Worm (Caenorhabditis elegans) whole organism, L4 larva: ENCODE data around the gene lsm-4.

Source experiments
- F44E2.7 ChIP-seq: fragments of 200-800 bp; sonication (Bioruptor generic); IDR thresholded peaks from 2 replicates; pipeline ENCODE4 v2.1.2; 2022; ENCODE audit warnings: missing genetic modification characterization, missing compliant biosample characterization
- T26A8.4 ChIP-seq: fragments of 200-800 bp; sonication (Bioruptor generic); IDR thresholded peaks from 2 replicates; pipeline ENCODE4 v1.3.6; 2022; ENCODE audit warnings: missing genetic modification characterization, missing compliant biosample characterization
- Y75B8A.6 ChIP-seq: fragments of 200-800 bp; sonication (Bioruptor generic); IDR thresholded peaks from 2 replicates; pipeline ENCODE4 v1.3.6; 2022; ENCODE audit warnings: missing genetic modification reagents, missing genetic modification characterization, missing compliant biosample characterization
- aha-1 ChIP-seq: fragments of 150-350 bp; peaks from one replicate; lab custom pipeline; 2014; ENCODE audit warnings: missing biosample characterization, missing genetic modification characterization
- aly-2 ChIP-seq: sonication (generic microtip); optimal IDR thresholded peaks from 2 replicates; lab custom pipeline; 2018; ENCODE audit warnings: missing biosample characterization, missing genetic modification characterization
- attf-4 ChIP-seq: sonication (generic microtip); optimal IDR thresholded peaks from 3 replicates; lab custom pipeline; 2017; ENCODE audit warnings: missing biosample characterization, missing genetic modification characterization
- ceh-20 ChIP-seq: fragments of 200-800 bp; sonication (Bioruptor generic); IDR thresholded peaks from 2 replicates; pipeline ENCODE4 v1.3.6; 2022; ENCODE audit warnings: missing genetic modification reagents, missing genetic modification characterization, missing compliant biosample characterization
- ceh-44 ChIP-seq: fragments of 200-800 bp; sonication (Bioruptor generic); IDR thresholded peaks from 2 replicates; pipeline ENCODE4 v1.3.6; 2022; ENCODE audit warnings: missing genetic modification reagents, missing genetic modification characterization, missing compliant biosample characterization
- ces-1 ChIP-seq: fragments of 150-350 bp; sonication (generic microtip); optimal IDR thresholded peaks from 4 replicates; lab custom pipeline; 2014; ENCODE audit warnings: missing biosample characterization, missing genetic modification reagents, missing genetic modification characterization
- daf-12 ChIP-seq: fragments of 150-350 bp; optimal IDR thresholded peaks from 2 replicates; lab custom pipeline; 2014; ENCODE audit warnings: missing biosample characterization, missing genetic modification reagents, missing genetic modification characterization
- daf-16 ChIP-seq, 3 experiments: sonication (generic microtip); optimal IDR thresholded peaks; 2 replicates each; lab custom pipeline; 2016 to 2017; ENCODE audit warnings: missing genetic modification characterization in 3 of 3, missing genetic modification reagents in 3 of 3, mild to moderate bottlenecking in 2 of 3, missing compliant biosample characterization in 2 of 3, missing biosample characterization in 1 of 3, moderate library complexity in 1 of 3
- daf-19 ChIP-seq: fragments of 200-800 bp; sonication (Bioruptor generic); conservative IDR thresholded peaks from 2 replicates; pipeline ENCODE4 v1.3.6; 2022; ENCODE audit warnings: missing genetic modification characterization, missing compliant biosample characterization
- daf-8 ChIP-seq: fragments of 200-800 bp; sonication (Bioruptor generic); IDR thresholded peaks from 2 replicates; pipeline ENCODE4 v1.3.6; 2022; ENCODE audit warnings: missing genetic modification characterization, missing compliant biosample characterization
- dmd-6 ChIP-seq: fragments of 200-800 bp; sonication (Bioruptor generic); IDR thresholded peaks from 2 replicates; pipeline ENCODE4 v1.3.6; 2022; ENCODE audit warnings: missing genetic modification reagents, missing genetic modification characterization, missing compliant biosample characterization
- dmd-9 ChIP-seq: fragments of 200-800 bp; sonication (Bioruptor generic); IDR thresholded peaks from 2 replicates; pipeline ENCODE4 v1.3.6; 2022; ENCODE audit warnings: missing genetic modification reagents, missing genetic modification characterization, missing compliant biosample characterization
- dve-1 ChIP-seq: sonication (generic microtip); optimal IDR thresholded peaks from 2 replicates; lab custom pipeline; 2017; ENCODE audit warnings: antibody characterized with exemption, mild to moderate bottlenecking, missing genetic modification characterization, missing compliant biosample characterization; ENCODE audit not compliant: insufficient read depth
- egl-43 ChIP-seq: fragments of 200-800 bp; sonication (Bioruptor generic); IDR thresholded peaks from 2 replicates; pipeline ENCODE4 v1.3.6; 2022; ENCODE audit warnings: missing genetic modification reagents, missing genetic modification characterization, missing compliant biosample characterization
- fkh-10 ChIP-seq: fragments of 150-350 bp; optimal IDR thresholded peaks from 2 replicates; lab custom pipeline; 2014; ENCODE audit warnings: missing biosample characterization, missing genetic modification reagents, missing genetic modification characterization
- hlh-11 ChIP-seq: fragments of 200-800 bp; sonication (Bioruptor generic); optimal IDR thresholded peaks from 2 replicates; lab custom pipeline; 2018; ENCODE audit warnings: mild to moderate bottlenecking, missing genetic modification characterization, missing compliant biosample characterization
- hlh-30 ChIP-seq: sonication (generic microtip); optimal IDR thresholded peaks from 2 replicates; lab custom pipeline; 2017; ENCODE audit warnings: antibody characterized with exemption, mild to moderate bottlenecking, missing genetic modification characterization, missing compliant biosample characterization; ENCODE audit not compliant: insufficient read depth
- lin-1 ChIP-seq: fragments of 200-800 bp; sonication (Bioruptor generic); IDR thresholded peaks from 2 replicates; pipeline ENCODE4 v1.3.6; 2022; ENCODE audit warnings: missing genetic modification reagents, missing genetic modification characterization, missing compliant biosample characterization
- lin-13 ChIP-seq: fragments of 150-350 bp; optimal IDR thresholded peaks from 2 replicates; lab custom pipeline; 2014; ENCODE audit warnings: missing biosample characterization, missing genetic modification reagents, missing genetic modification characterization
- lin-29 ChIP-seq: fragments of 200-800 bp; sonication (Bioruptor generic); IDR thresholded peaks from 2 replicates; pipeline ENCODE4 v1.3.6; 2022; ENCODE audit warnings: missing genetic modification reagents, missing genetic modification characterization, missing compliant biosample characterization
- lin-38 ChIP-seq: fragments of 200-800 bp; sonication (Bioruptor generic); IDR thresholded peaks from 2 replicates; pipeline ENCODE4 v1.3.6; 2022; ENCODE audit warnings: missing genetic modification reagents, missing genetic modification characterization, missing compliant biosample characterization
- lin-39 ChIP-seq: fragments of 150-350 bp; optimal IDR thresholded peaks from 2 replicates; lab custom pipeline; 2014; ENCODE audit warnings: missing biosample characterization, missing genetic modification reagents, missing genetic modification characterization
- mdl-1 ChIP-seq, 2 experiments: fragments of 150-350 bp in 1 of 2; sonication (generic microtip) in 1 of 2; optimal IDR thresholded peaks; 2 replicates each; lab custom pipeline; 2014 to 2017; ENCODE audit warnings: missing biosample characterization in 2 of 2, missing genetic modification characterization in 2 of 2
- mes-2 ChIP-seq: sonication (generic microtip); optimal IDR thresholded peaks from 2 replicates; lab custom pipeline; 2016; ENCODE audit warnings: missing genotype, mild to moderate bottlenecking, missing genetic modification characterization, missing compliant biosample characterization; ENCODE audit not compliant: poor library complexity, severe bottlenecking
- mxl-3 ChIP-seq: fragments of 200-800 bp; sonication (Bioruptor generic); optimal IDR thresholded peaks from 2 replicates; lab custom pipeline; 2018; ENCODE audit warnings: mild to moderate bottlenecking, missing genetic modification characterization, missing compliant biosample characterization
- nhr-102 ChIP-seq: sonication (generic microtip); optimal IDR thresholded peaks from 2 replicates; lab custom pipeline; 2016; ENCODE audit warnings: mild to moderate bottlenecking, missing genetic modification characterization, moderate library complexity, missing compliant biosample characterization
- nhr-28 ChIP-seq: fragments of 150-350 bp; optimal IDR thresholded peaks from 2 replicates; lab custom pipeline; 2014; ENCODE audit warnings: missing biosample characterization, missing genetic modification characterization
- nhr-42 ChIP-seq: fragments of 200-800 bp; sonication (Bioruptor generic); IDR thresholded peaks from 2 replicates; pipeline ENCODE4 v1.3.6; 2022; ENCODE audit warnings: missing genetic modification characterization, missing compliant biosample characterization
- nhr-48 ChIP-seq: sonication (generic microtip); optimal IDR thresholded peaks from 2 replicates; lab custom pipeline; 2016; ENCODE audit warnings: mild to moderate bottlenecking, missing genetic modification characterization, missing compliant biosample characterization
- nhr-6 ChIP-seq: fragments of 150-350 bp; optimal IDR thresholded peaks from 2 replicates; lab custom pipeline; 2014; ENCODE audit warnings: missing biosample characterization, missing genetic modification characterization
- nhr-77 ChIP-seq: fragments of 150-350 bp; optimal IDR thresholded peaks from 2 replicates; lab custom pipeline; 2014; ENCODE audit warnings: missing biosample characterization, missing genetic modification characterization
- pqm-1 ChIP-seq: sonication (generic microtip); optimal IDR thresholded peaks from 2 replicates; lab custom pipeline; 2017; ENCODE audit warnings: missing biosample characterization, missing genetic modification characterization
- rbr-2 ChIP-seq: sonication (generic microtip); optimal IDR thresholded peaks from 2 replicates; lab custom pipeline; 2016; ENCODE audit warnings: missing genotype, missing genetic modification characterization, missing compliant biosample characterization
- spr-1 ChIP-seq: sonication (generic microtip); optimal IDR thresholded peaks from 2 replicates; lab custom pipeline; 2016; ENCODE audit warnings: mild to moderate bottlenecking, missing genetic modification characterization, missing compliant biosample characterization
- tag-97 ChIP-seq: fragments of 200-800 bp; sonication (Bioruptor generic); IDR thresholded peaks from 2 replicates; pipeline ENCODE4 v1.3.6; 2022; ENCODE audit warnings: missing genetic modification characterization, missing compliant biosample characterization
- unc-39 ChIP-seq: sonication (generic microtip); optimal IDR thresholded peaks from 2 replicates; lab custom pipeline; 2017; ENCODE audit warnings: missing biosample characterization, missing genetic modification characterization
- unc-62 ChIP-seq, 3 experiments: fragments of 150-350 bp in 1 of 3; sonication (generic microtip); optimal IDR thresholded peaks in 2 of 3; peaks in 1 of 3; 1 replicate in 1 of 3; 2 replicates in 2 of 3; lab custom pipeline; 2014 to 2017; ENCODE audit warnings: missing biosample characterization in 3 of 3, missing genetic modification characterization in 3 of 3, missing genetic modification reagents in 3 of 3, missing genotype in 1 of 3
- ztf-11 ChIP-seq: fragments of 150-350 bp; optimal IDR thresholded peaks from 2 replicates; lab custom pipeline; 2014; ENCODE audit warnings: missing biosample characterization, missing genetic modification characterization

lsm-4 gene

ce11 chrII:7272513-7272912 lies 19.6 kb upstream of the lsm-4 start:
- TF ChIP-seq nhr-28 (tag; lab: Kevin White, UChicago) = peak; percentile 55
- TF ChIP-seq aha-1 (tag; lab: Kevin White, UChicago) = no peak
- TF ChIP-seq attf-4 (tag; lab: Kevin White, UChicago) = no peak
- peak in 1 of 2 experiments; percentile 51 for TF ChIP-seq mdl-1 (tag; optimal IDR thresholded peaks at IDR 0.05; lab: Kevin White, UChicago)
- no peak for TF ChIP-seq fkh-10
- TF ChIP-seq spr-1 (tag; lab: Kevin White, UChicago) = no peak
- no peak for TF ChIP-seq rbr-2
- peak; percentile 30; the same call in 1 of the 2 replicates for TF ChIP-seq dmd-6 (GFP tag; lab: Robert Waterston, UW)
- TF ChIP-seq lin-13 (GFP tag; lab: Kevin White, UChicago) = no peak
- peak in 1 of 2 experiments; percentile 44 for TF ChIP-seq unc-62 (GFP tag; optimal IDR thresholded peaks at IDR 0.05 in 1 of 2; lab: Kevin White, UChicago)
- no peak for TF ChIP-seq unc-62 (tag; optimal IDR thresholded peaks at IDR 0.05; lab: Kevin White, UChicago)
- no peak for TF ChIP-seq Y75B8A.6 (GFP tag; lab: Robert Waterston, UW)
- no peak for TF ChIP-seq nhr-42 (GFP tag; lab: Robert Waterston, UW)
- no peak for TF ChIP-seq aly-2
- no peak for TF ChIP-seq ceh-20 (GFP tag; lab: Robert Waterston, UW)
- peak; percentile 48 for TF ChIP-seq hlh-11
- no peak for TF ChIP-seq ceh-44 (GFP tag; lab: Robert Waterston, UW)
- TF ChIP-seq lin-29 (GFP tag; lab: Robert Waterston, UW) = no peak
- TF ChIP-seq nhr-6 (tag; lab: Kevin White, UChicago) = no peak
- TF ChIP-seq mxl-3 (GFP tag; lab: Kevin White, UChicago) = peak; percentile 15
- no peak for TF ChIP-seq dve-1 (tag; lab: Kevin White, UChicago)
- peak; percentile 58 for TF ChIP-seq nhr-48
- no peak for TF ChIP-seq F44E2.7 (GFP tag; lab: Robert Waterston, UW)
- TF ChIP-seq daf-19 (GFP tag; lab: Robert Waterston, UW) = no peak
- no peak for TF ChIP-seq daf-12 (tag; lab: Kevin White, UChicago)
- no peak for TF ChIP-seq daf-16 (GFP tag; optimal IDR thresholded peaks at IDR 0.05; lab: Kevin White, UChicago)
- TF ChIP-seq daf-16 (tag; optimal IDR thresholded peaks at IDR 0.05; lab: Kevin White, UChicago) = peak; percentile 37
- peak; percentile 66 for TF ChIP-seq hlh-30
- TF ChIP-seq mes-2 (tag; lab: Kevin White, UChicago) = no peak
- no peak for TF ChIP-seq ces-1 (GFP tag; lab: Kevin White, UChicago)
- TF ChIP-seq, all 104 proteins: peak for 9

ce11 chrII:7269783-7270182 lies 16.8 kb upstream of the lsm-4 start:
- TF ChIP-seq dmd-6 (GFP tag; lab: Robert Waterston, UW) (peak; percentile 95), egl-43 (GFP tag; lab: Robert Waterston, UW) (no peak), daf-16 (GFP tag; optimal IDR thresholded peaks at IDR 0.05; lab: Kevin White, UChicago) (no peak), daf-16 (tag; optimal IDR thresholded peaks at IDR 0.05; lab: Kevin White, UChicago) (no peak), lin-39 (tag; lab: Kevin White, UChicago) (no peak), tag-97 (GFP tag; lab: Robert Waterston, UW) (no peak), T26A8.4 (GFP tag; lab: Robert Waterston, UW) (no peak), nhr-28 (tag; lab: Kevin White, UChicago) (peak; percentile 52), daf-8 (GFP tag; lab: Robert Waterston, UW) (no peak), lin-1 (GFP tag; lab: Robert Waterston, UW) (no peak)
- TF ChIP-seq, all 104 proteins: peak for 2

- TF ChIP-seq mdl-1 (tag; optimal IDR thresholded peaks at IDR 0.05; lab: Kevin White, UChicago) (peak in 1 of 2 experiments; percentile 68), ztf-11 (tag; lab: Kevin White, UChicago) (no peak), dve-1 (tag; lab: Kevin White, UChicago) (peak; percentile 65), dmd-6 (GFP tag; lab: Robert Waterston, UW) (peak; percentile 87), nhr-102 (tag; lab: Kevin White, UChicago) (peak; percentile 60), hlh-30 (peak; percentile 72), nhr-77 (tag; lab: Kevin White, UChicago) (peak; percentile 71), nhr-28 (tag; lab: Kevin White, UChicago) (peak; percentile 85), dmd-9 (GFP tag; lab: Robert Waterston, UW) (no peak), pqm-1 (tag; lab: Kevin White, UChicago) (peak; percentile 70), lin-38 (no peak), daf-16 (GFP tag; optimal IDR thresholded peaks at IDR 0.05; lab: Kevin White, UChicago) (no peak), daf-16 (tag; optimal IDR thresholded peaks at IDR 0.05; lab: Kevin White, UChicago) (peak; percentile 93), nhr-48 (peak; percentile 21), mxl-3 (GFP tag; lab: Kevin White, UChicago) (peak; percentile 48), unc-39 (no peak), hlh-11 (peak; percentile 77)
These were observed 11.7 kb upstream of the lsm-4 start for ce11 chrII:7264675-7265074.
